Worm (Caenorhabditis elegans): ENCODE results near the gene T26H5.4.

Gene T26H5.4

ce11 chrV:15448408-15448807 is at the start of gene T26H5.4:
T26H5.4 (minus strand) TSS chrV:15448701.
- TF ChIP-seq elt-3 (tag; optimal IDR thresholded peaks at IDR 0.05) (no peak), pqm-1 (tag; optimal IDR thresholded peaks at IDR 0.05) (peak; percentile 77), elt-2 (tag; optimal IDR thresholded peaks at IDR 0.05) (peak; percentile 81)

- TF ChIP-seq pqm-1 (tag; optimal IDR thresholded peaks at IDR 0.05) (peak; percentile 95), jun-1 (tag; optimal IDR thresholded peaks at IDR 0.05) (peak; percentile 84), lsy-12 (tag; optimal IDR thresholded peaks at IDR 0.05) (peak; percentile 20), elt-2 (tag; optimal IDR thresholded peaks at IDR 0.05) (peak; percentile 94), unc-62 (GFP tag; optimal IDR thresholded peaks at IDR 0.05) (no peak), ceh-28 (tag; optimal IDR thresholded peaks at IDR 0.05) (peak; percentile 72), pha-4 (tag; optimal IDR thresholded peaks at IDR 0.05) (peak; percentile 99), fkh-10 (GFP tag; optimal IDR thresholded peaks at IDR 0.05) (no peak)
Observed at ce11 chrV:15497731-15498130, 49.2 kb upstream of the T26H5.4 start.

ce11 chrV:15495169-15495568 is 46.7 kb upstream of the T26H5.4 start, which contains the start of gene srh-219:
srh-219 (plus strand) TSS chrV:15495469.
- TF ChIP-seq elt-1 (tag; optimal IDR thresholded peaks at IDR 0.05), result no peak
- no peak for TF ChIP-seq aly-2 (tag; optimal IDR thresholded peaks at IDR 0.05)
- no peak for TF ChIP-seq ama-1 (optimal IDR thresholded peaks at IDR 0.05)
- no peak for TF ChIP-seq lin-15B (tag; optimal IDR thresholded peaks at IDR 0.05)

ce11 chrV:15493680-15494079 is 45.2 kb upstream of the T26H5.4 start, which contains the start of gene srh-218:
srh-218 (plus strand) TSS chrV:15493980.
- TF ChIP-seq ceh-16 (tag; optimal IDR thresholded peaks at IDR 0.05), result no peak
- TF ChIP-seq nhr-28 (tag; optimal IDR thresholded peaks at IDR 0.05), result no peak
- no peak for TF ChIP-seq ceh-28 (tag; optimal IDR thresholded peaks at IDR 0.05)
- no peak for TF ChIP-seq sea-2 (GFP tag; optimal IDR thresholded peaks at IDR 0.05)
- no peak for TF ChIP-seq jun-1 (tag; optimal IDR thresholded peaks at IDR 0.05)
- no peak for TF ChIP-seq nhr-67 (tag; optimal IDR thresholded peaks at IDR 0.05)
- no peak for TF ChIP-seq unc-62 (GFP tag; optimal IDR thresholded peaks at IDR 0.05)
- no peak for TF ChIP-seq lin-15B (tag; optimal IDR thresholded peaks at IDR 0.05)
- TF ChIP-seq eor-1 (tag; optimal IDR thresholded peaks at IDR 0.05), result no peak
- no peak for TF ChIP-seq ZK546.5 (tag; optimal IDR thresholded peaks at IDR 0.05)
- TF ChIP-seq ceh-82 (tag; optimal IDR thresholded peaks at IDR 0.05), result no peak

- TF ChIP-seq lin-15B (tag; optimal IDR thresholded peaks at IDR 0.05) (no peak), aly-2 (tag; optimal IDR thresholded peaks at IDR 0.05) (no peak), ceh-82 (tag; optimal IDR thresholded peaks at IDR 0.05) (no peak), snpc-4 (tag; optimal IDR thresholded peaks at IDR 0.05) (no peak), pha-4 (tag; optimal IDR thresholded peaks at IDR 0.05) (no peak), ceh-28 (tag; optimal IDR thresholded peaks at IDR 0.05) (no peak), ceh-9 (tag; optimal IDR thresholded peaks at IDR 0.05) (no peak), egl-5 (tag; optimal IDR thresholded peaks at IDR 0.05) (no peak), nhr-11 (tag; optimal IDR thresholded peaks at IDR 0.05) (no peak), ztf-11 (tag; optimal IDR thresholded peaks at IDR 0.05) (no peak), daf-12 (tag; optimal IDR thresholded peaks at IDR 0.05) (no peak), fos-1 (tag; optimal IDR thresholded peaks at IDR 0.05) (no peak), zag-1 (tag; optimal IDR thresholded peaks at IDR 0.05) (no peak), jun-1 (tag; optimal IDR thresholded peaks at IDR 0.05) (no peak)
Observed at ce11 chrV:15492518-15492917, 44.0 kb upstream of the T26H5.4 start, which contains the start of gene str-264. str-264 (minus strand) TSS chrV:15492618.

ce11 chrV:15487764-15488163 is 39.3 kb upstream of the T26H5.4 start, which contains the start of gene srw-21:
srw-21 (plus strand) TSS chrV:15488064.
- TF ChIP-seq nhr-237 (tag; optimal IDR thresholded peaks at IDR 0.05) (no peak), mml-1 (tag; optimal IDR thresholded peaks at IDR 0.05) (no peak), nhr-76 (tag; optimal IDR thresholded peaks at IDR 0.05) (no peak), nfya-1 (tag; optimal IDR thresholded peaks at IDR 0.05; ENCODE audit: insufficient read depth) (no peak), mdl-1 (tag; optimal IDR thresholded peaks at IDR 0.05) (no peak), elt-1 (tag; optimal IDR thresholded peaks at IDR 0.05) (no peak), lin-15B (tag; optimal IDR thresholded peaks at IDR 0.05) (no peak), ceh-16 (tag; optimal IDR thresholded peaks at IDR 0.05) (no peak), eor-1 (tag; optimal IDR thresholded peaks at IDR 0.05) (no peak), hmg-11 (tag; optimal IDR thresholded peaks at IDR 0.05) (no peak), ztf-11 (tag; optimal IDR thresholded peaks at IDR 0.05) (no peak), nhr-77 (tag; optimal IDR thresholded peaks at IDR 0.05) (no peak), ceh-28 (tag; optimal IDR thresholded peaks at IDR 0.05) (no peak), ztf-4 (tag; optimal IDR thresholded peaks at IDR 0.05) (no peak), unc-62 (GFP tag; optimal IDR thresholded peaks at IDR 0.05) (no peak), ZK546.5 (tag; optimal IDR thresholded peaks at IDR 0.05) (no peak), nhr-23 (tag; optimal IDR thresholded peaks at IDR 0.05) (no peak), egl-5 (tag; optimal IDR thresholded peaks at IDR 0.05) (no peak)
